Fruit fly (Drosophila melanogaster): ENCODE measurements around the gene hb.

Gene hb

DNA sequence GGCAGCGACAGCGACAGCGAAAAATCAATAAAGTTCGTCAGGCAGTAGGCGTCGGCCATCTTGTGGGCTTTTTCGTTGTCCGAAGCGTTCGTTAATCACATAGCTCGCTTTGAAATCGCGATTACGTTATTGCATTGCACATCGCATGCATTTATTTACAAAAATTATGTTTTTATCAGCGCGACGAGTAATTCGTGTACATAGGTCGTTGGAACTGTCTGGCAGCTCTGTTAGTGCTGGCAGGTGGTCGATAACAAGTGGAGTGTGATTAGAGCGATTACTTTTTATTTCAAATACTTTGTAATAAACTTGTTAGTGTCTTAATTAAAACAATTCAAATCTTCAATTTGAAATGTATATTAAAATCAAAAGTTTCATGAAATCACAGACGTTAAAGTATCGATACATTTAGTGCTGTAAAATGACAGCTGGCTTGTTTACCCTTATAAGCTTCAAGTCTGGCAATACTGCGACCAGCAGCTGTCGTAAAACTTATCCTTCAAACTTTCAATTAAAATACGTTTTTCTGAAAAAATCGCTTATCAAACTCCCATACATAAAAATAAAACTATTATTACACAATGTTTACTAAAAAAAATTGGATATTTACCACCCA lies 33.8 kb downstream of the hb start, which contains the start of gene CG8032 (continued):
- TF ChIP-seq CG17612 (GFP tag; IDR thresholded peaks at IDR 0.05), result no peak
- peak in 1 of 2 experiments; percentile 12 for TF ChIP-seq insv (GFP tag; optimal IDR thresholded peaks at IDR 0.05)
- 0 out of 2 replicates have a peak, but pooled peaks have one; percentile 27 for TF ChIP-seq inv (GFP tag; IDR thresholded peaks at IDR 0.05; ENCODE audit: partially characterized antibody)
- TF ChIP-seq ind (GFP tag; optimal IDR thresholded peaks at IDR 0.05), result peak; percentile 61
- no peak for TF ChIP-seq hkb (optimal IDR thresholded peaks at IDR 0.05)
- TF ChIP-seq hkb (GFP tag; IDR thresholded peaks at IDR 0.05), result 0 out of 2 replicates have a peak, but pooled peaks have one; percentile 15
- no peak for TF ChIP-seq CG12071 (GFP tag; optimal IDR thresholded peaks at IDR 0.05)
- TF ChIP-seq HmgZ (tag; optimal IDR thresholded peaks at IDR 0.05), result peak; percentile 70
- TF ChIP-seq CG13424 (tag; optimal IDR thresholded peaks at IDR 0.05), result peak; percentile 62
- TF ChIP-seq CG9876 (GFP tag; optimal IDR thresholded peaks at IDR 0.05), result no peak
- no peak for TF ChIP-seq gce (GFP tag; IDR thresholded peaks at IDR 0.05)
- no peak for TF ChIP-seq CG8765 (GFP tag; IDR thresholded peaks at IDR 0.05)
- TF ChIP-seq vfl (GFP tag; optimal IDR thresholded peaks at IDR 0.05), result peak; percentile 11
- peak; percentile 21 for TF ChIP-seq chn (GFP tag; optimal IDR thresholded peaks at IDR 0.05)
- no peak for TF ChIP-seq Dek (tag; optimal IDR thresholded peaks at IDR 0.05)
- peak; percentile 65 for TF ChIP-seq Doc3 (GFP tag; IDR thresholded peaks at IDR 0.05; ENCODE audit: partially characterized antibody)
- peak; percentile 13 for TF ChIP-seq Atf3 (GFP tag; optimal IDR thresholded peaks at IDR 0.05)
- TF ChIP-seq klu (GFP tag; IDR thresholded peaks at IDR 0.05), result no peak
- TF ChIP-seq CG10267 (tag; optimal IDR thresholded peaks at IDR 0.05), result peak; percentile 93
- TF ChIP-seq CG12104 (GFP tag; optimal IDR thresholded peaks at IDR 0.05), result no peak
- peak; percentile 57 for TF ChIP-seq tx (GFP tag; optimal IDR thresholded peaks at IDR 0.05)
- peak; percentile 95 for TF ChIP-seq Med (GFP tag)
- TF ChIP-seq tna (GFP tag; IDR thresholded peaks at IDR 0.05; ENCODE audit: partially characterized antibody), result no peak; the same call in 1 of the 2 replicates
- TF ChIP-seq ham (GFP tag; IDR thresholded peaks at IDR 0.05), result no peak
- no peak for TF ChIP-seq CG34422 (GFP tag; IDR thresholded peaks at IDR 0.05)
- TF ChIP-seq run (tag; optimal IDR thresholded peaks at IDR 0.05), result no peak
- TF ChIP-seq zen2 (GFP tag; IDR thresholded peaks at IDR 0.05; ENCODE audit: partially characterized antibody), result 0 out of 3 replicates have a peak, but pooled peaks have one; percentile 31
- peak; percentile 37 for TF ChIP-seq zen (tag; optimal IDR thresholded peaks at IDR 0.05)
- no peak for TF ChIP-seq Usf (GFP tag; optimal IDR thresholded peaks at IDR 0.05)
- TF ChIP-seq maf-S (GFP tag; optimal IDR thresholded peaks at IDR 0.05), result peak; percentile 70
- TF ChIP-seq z (GFP tag; IDR thresholded peaks at IDR 0.05), result no peak
- TF ChIP-seq Lhr (GFP tag; optimal IDR thresholded peaks at IDR 0.05), result peak; percentile 73
- peak in 1 of 2 experiments; percentile 40 for TF ChIP-seq tll (GFP tag; optimal IDR thresholded peaks at IDR 0.05)
- peak; percentile 61 for TF ChIP-seq CG4617 (GFP tag; optimal IDR thresholded peaks at IDR 0.05; ENCODE audit: borderline replicate concordance)
- TF ChIP-seq sob (GFP tag; IDR thresholded peaks at IDR 0.05), result peak; percentile 18; the same call in 1 of the 2 replicates
- TF ChIP-seq Fer3 (tag; optimal IDR thresholded peaks at IDR 0.05), result peak; percentile 11
- no peak for TF ChIP-seq sqz (GFP tag; optimal IDR thresholded peaks at IDR 0.05)
- peak; percentile 39 for TF ChIP-seq sug (tag; optimal IDR thresholded peaks at IDR 0.05)
- TF ChIP-seq Taf1 (GFP tag; IDR thresholded peaks at IDR 0.05), result 0 out of 2 replicates have a peak, but pooled peaks have one; percentile 24
- no peak; the same call in 1 of the 2 replicates for TF ChIP-seq vvl (GFP tag; IDR thresholded peaks at IDR 0.05)
- TF ChIP-seq CG15073 (GFP tag; optimal IDR thresholded peaks at IDR 0.05), result no peak
- no peak for TF ChIP-seq Fer1 (GFP tag; optimal IDR thresholded peaks at IDR 0.05)
- TF ChIP-seq pum (GFP tag; optimal IDR thresholded peaks at IDR 0.05), result peak; percentile 69
- peak; percentile 50 for TF ChIP-seq NfI (GFP tag; optimal IDR thresholded peaks at IDR 0.05)
- TF ChIP-seq CG8944 (GFP tag; optimal IDR thresholded peaks at IDR 0.05), result peak; percentile 64
- TF ChIP-seq MBD-R2 (GFP tag; IDR thresholded peaks at IDR 0.05), result peak; percentile 48
- TF ChIP-seq H2.0 (GFP tag; IDR thresholded peaks at IDR 0.05), result 0 out of 2 replicates have a peak, but pooled peaks have one; percentile 18
- TF ChIP-seq lilli (GFP tag; optimal IDR thresholded peaks at IDR 0.05), result peak; percentile 72
- peak; percentile 27 for TF ChIP-seq her (GFP tag; optimal IDR thresholded peaks at IDR 0.05)
- no peak for TF ChIP-seq crc (GFP tag; optimal IDR thresholded peaks at IDR 0.05)

Data from whole organism, embryonic.